Worm (Caenorhabditis elegans): ENCODE data around the gene srt-56.

- no peak for TF ChIP-seq flt-1 (GFP tag; IDR thresholded peaks at IDR 0.05)
- TF ChIP-seq tra-4 (tag; optimal IDR thresholded peaks at IDR 0.05), result no peak
- no peak for TF ChIP-seq ceh-13 (GFP tag; optimal IDR thresholded peaks at IDR 0.05)
- no peak for TF ChIP-seq hmbx-1 (tag; optimal IDR thresholded peaks at IDR 0.05)
Observed at ce11 chrV:3168650-3169049, 47.0 kb upstream of the srt-56 start, which contains the start of gene C36C5.15.
